Worm (Caenorhabditis elegans) whole organism, young adult: ENCODE data around the gene C18E9.8.

Source experiments
- B0019.2 ChIP-seq: fragments of 200-800 bp; sonication (Bioruptor generic); conservative IDR thresholded peaks from 2 replicates; pipeline ENCODE4 v1.3.6; 2022; ENCODE audit warnings: missing genetic modification reagents, missing genetic modification characterization, missing compliant biosample characterization
- B0035.1 ChIP-seq: sonication (generic microtip); optimal IDR thresholded peaks from 2 replicates; lab custom pipeline; 2016; ENCODE audit warnings: missing genetic modification characterization, mild to moderate bottlenecking, missing compliant biosample characterization, missing genotype, missing genetic modification reagents
- B0336.3 ChIP-seq: fragments of 200-800 bp; sonication (Bioruptor generic); IDR thresholded peaks from 2 replicates; pipeline ENCODE4 v1.3.6; 2022; ENCODE audit warnings: missing genetic modification characterization, missing compliant biosample characterization
- F23B12.7 ChIP-seq: sonication (generic microtip); optimal IDR thresholded peaks from 2 replicates; lab custom pipeline; 2017; ENCODE audit warnings: missing genetic modification characterization, mild to moderate bottlenecking, missing compliant biosample characterization, antibody characterized with exemption, moderate library complexity; ENCODE audit not compliant: insufficient read depth
- F37B4.10 ChIP-seq: fragments of 200-800 bp; sonication (Bioruptor generic); IDR thresholded peaks from 2 replicates; pipeline ENCODE4 v1.3.6; 2022; ENCODE audit warnings: missing genetic modification characterization, missing compliant biosample characterization
- F39B2.1 ChIP-seq: fragments of 200-800 bp; sonication (Bioruptor generic); IDR thresholded peaks from 2 replicates; pipeline ENCODE4 v1.3.6; 2022; ENCODE audit warnings: missing genetic modification reagents, missing genetic modification characterization, missing compliant biosample characterization
- K12H6.12 ChIP-seq: fragments of 200-800 bp; sonication (Bioruptor generic); optimal IDR thresholded peaks from 2 replicates; lab custom pipeline; 2018; ENCODE audit warnings: mild to moderate bottlenecking, missing genetic modification characterization, missing compliant biosample characterization
- T07F8.4 ChIP-seq: sonication (generic microtip); optimal IDR thresholded peaks from 2 replicates; lab custom pipeline; 2016; ENCODE audit warnings: mild to moderate bottlenecking, missing genetic modification characterization, moderate library complexity, missing compliant biosample characterization
- Y53G8AR.9 ChIP-seq: fragments of 200-800 bp; sonication (Bioruptor generic); conservative IDR thresholded peaks from 2 replicates; pipeline ENCODE4 v1.3.6; 2022; ENCODE audit warnings: missing genetic modification reagents, missing genetic modification characterization, missing compliant biosample characterization
- Y79H2A.3 ChIP-seq: fragments of 200-800 bp; sonication (Bioruptor generic); conservative IDR thresholded peaks from 2 replicates; pipeline ENCODE4 v1.3.6; 2022; ENCODE audit warnings: missing genetic modification reagents, missing genetic modification characterization, missing compliant biosample characterization
- ama-1 ChIP-seq, 3 experiments: fragments of 150-350 bp in 1 of 3; sonication (generic microtip) in 2 of 3; optimal IDR thresholded peaks; 2 replicates each; lab custom pipeline; 2014 to 2018; ENCODE audit warnings: missing biosample characterization in 2 of 3, missing genetic modification characterization in 2 of 3, missing genetic modification reagents in 2 of 3
- chd-7 ChIP-seq: sonication (generic microtip); optimal IDR thresholded peaks from 2 replicates; lab custom pipeline; 2016; ENCODE audit warnings: mild to moderate bottlenecking, missing genetic modification characterization, moderate library complexity, missing compliant biosample characterization
- die-1 ChIP-seq: sonication (generic microtip); optimal IDR thresholded peaks from 2 replicates; lab custom pipeline; 2016; ENCODE audit warnings: missing genotype, mild to moderate bottlenecking, missing genetic modification characterization, missing compliant biosample characterization
- dox-1 ChIP-seq: fragments of 200-800 bp; sonication (Bioruptor generic); IDR thresholded peaks from 2 replicates; pipeline ENCODE4 v1.3.6; 2022; ENCODE audit warnings: missing genetic modification reagents, missing genetic modification characterization, missing compliant biosample characterization
- efl-1 ChIP-seq: fragments of 150-350 bp; optimal IDR thresholded peaks from 2 replicates; lab custom pipeline; 2014; ENCODE audit warnings: missing biosample characterization, missing genetic modification reagents, missing genetic modification characterization
- egl-18 ChIP-seq: fragments of 200-800 bp; sonication (Bioruptor generic); IDR thresholded peaks from 2 replicates; pipeline ENCODE4 v1.3.6; 2022; ENCODE audit warnings: missing genetic modification reagents, missing genetic modification characterization, missing compliant biosample characterization
- hmg-1.2 ChIP-seq: fragments of 200-800 bp; sonication (Bioruptor generic); IDR thresholded peaks from 2 replicates; pipeline ENCODE4 v1.3.6; 2022; ENCODE audit warnings: missing genetic modification reagents, missing genetic modification characterization, missing compliant biosample characterization
- hrde-1 ChIP-seq: sonication (generic microtip); optimal IDR thresholded peaks from 2 replicates; lab custom pipeline; 2016; ENCODE audit warnings: missing genetic modification characterization, mild to moderate bottlenecking, missing compliant biosample characterization, moderate library complexity, missing genotype, missing genetic modification reagents, borderline replicate concordance
- lag-1 ChIP-seq: fragments of 200-800 bp; sonication (Bioruptor generic); IDR thresholded peaks from 2 replicates; pipeline ENCODE4 v1.3.6; 2022; ENCODE audit warnings: missing genetic modification reagents, missing genetic modification characterization, missing compliant biosample characterization
- let-526 ChIP-seq: fragments of 200-800 bp; sonication (Bioruptor generic); IDR thresholded peaks from 2 replicates; pipeline ENCODE4 v1.3.6; 2022; ENCODE audit warnings: missing genetic modification reagents, missing genetic modification characterization, missing compliant biosample characterization
- lsl-1 ChIP-seq: fragments of 200-800 bp; sonication (Bioruptor generic); optimal IDR thresholded peaks from 2 replicates; lab custom pipeline; 2018; ENCODE audit warnings: mild to moderate bottlenecking, missing genetic modification characterization, moderate library complexity, missing compliant biosample characterization
- lsy-27 ChIP-seq: sonication (generic microtip); optimal IDR thresholded peaks from 2 replicates; lab custom pipeline; 2017; ENCODE audit warnings: missing genetic modification characterization, mild to moderate bottlenecking, missing compliant biosample characterization, antibody characterized with exemption, missing genotype, borderline replicate concordance; ENCODE audit not compliant: insufficient read depth
- mcd-1 ChIP-seq: fragments of 200-800 bp; sonication (Bioruptor generic); IDR thresholded peaks from 2 replicates; pipeline ENCODE4 v1.3.6; 2022; ENCODE audit warnings: missing genetic modification reagents, missing genetic modification characterization, missing compliant biosample characterization
- nfya-1 ChIP-seq: sonication (generic microtip); optimal IDR thresholded peaks from 2 replicates; lab custom pipeline; 2017; ENCODE audit warnings: antibody characterized with exemption, missing compliant biosample characterization, missing genetic modification characterization, borderline replicate concordance; ENCODE audit not compliant: insufficient read depth
- nhr-120 ChIP-seq: fragments of 200-800 bp; sonication (Bioruptor generic); IDR thresholded peaks from 2 replicates; pipeline ENCODE4 v1.3.6; 2022; ENCODE audit warnings: missing genetic modification characterization, missing compliant biosample characterization
- nhr-179 ChIP-seq: sonication (generic microtip); optimal IDR thresholded peaks from 2 replicates; lab custom pipeline; 2016; ENCODE audit warnings: mild to moderate bottlenecking, missing genetic modification characterization, missing compliant biosample characterization
- sea-2 ChIP-seq: fragments of 200-800 bp; sonication (Bioruptor generic); IDR thresholded peaks from 2 replicates; pipeline ENCODE4 v1.3.6; 2022; ENCODE audit warnings: missing genetic modification characterization, missing compliant biosample characterization
- somi-1 ChIP-seq: fragments of 200-800 bp; sonication (Bioruptor generic); optimal IDR thresholded peaks from 2 replicates; lab custom pipeline; 2018; ENCODE audit warnings: mild to moderate bottlenecking, missing genetic modification characterization, missing compliant biosample characterization
- tlf-1 ChIP-seq: fragments of 200-800 bp; sonication (Bioruptor generic); optimal IDR thresholded peaks from 2 replicates; lab custom pipeline; 2018; ENCODE audit warnings: mild to moderate bottlenecking, missing genetic modification characterization, missing compliant biosample characterization
- unc-130 ChIP-seq: sonication (generic microtip); optimal IDR thresholded peaks from 2 replicates; lab custom pipeline; 2016; ENCODE audit warnings: missing genetic modification reagents, missing genetic modification characterization, missing compliant biosample characterization
- unc-62 ChIP-seq: fragments of 150-350 bp; optimal IDR thresholded peaks from 2 replicates; lab custom pipeline; 2014; ENCODE audit warnings: missing biosample characterization, missing genetic modification reagents, missing genetic modification characterization
- zfh-2 ChIP-seq: fragments of 200-800 bp; sonication (Bioruptor generic); conservative IDR thresholded peaks from 2 replicates; pipeline ENCODE4 v1.3.6; 2022; ENCODE audit warnings: missing genetic modification reagents, missing genetic modification characterization, missing compliant biosample characterization

Gene C18E9.8

DNA sequence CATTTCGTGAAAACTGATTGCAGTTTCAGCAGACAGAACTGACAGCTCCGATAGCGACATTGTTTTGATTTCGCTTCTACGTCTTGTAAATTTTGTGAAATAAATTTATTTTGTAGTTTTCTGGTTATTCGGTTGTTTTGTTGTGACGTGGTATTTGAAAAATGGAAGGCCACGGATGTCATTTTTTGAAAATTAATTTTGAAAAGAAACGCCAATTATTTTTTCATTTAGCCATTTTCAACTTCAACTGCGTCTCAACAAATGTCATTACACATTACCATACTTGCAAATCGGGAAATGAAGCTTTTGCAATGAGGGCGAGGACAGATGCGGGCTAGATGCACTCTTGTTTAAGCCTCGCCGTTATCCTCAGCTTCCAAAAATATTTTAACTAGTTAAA lies at the start of gene C18E9.8:
Gene C18E9.8 (minus strand): TSS at position 101 of the 400 bp plus-strand sequence.
- TF ChIP-seq Y53G8AR.9: 0 out of 2 replicates have a peak, but pooled peaks have one; percentile 21
- no peak for TF ChIP-seq B0336.3 (GFP tag; lab: Robert Waterston, UW)

DNA sequence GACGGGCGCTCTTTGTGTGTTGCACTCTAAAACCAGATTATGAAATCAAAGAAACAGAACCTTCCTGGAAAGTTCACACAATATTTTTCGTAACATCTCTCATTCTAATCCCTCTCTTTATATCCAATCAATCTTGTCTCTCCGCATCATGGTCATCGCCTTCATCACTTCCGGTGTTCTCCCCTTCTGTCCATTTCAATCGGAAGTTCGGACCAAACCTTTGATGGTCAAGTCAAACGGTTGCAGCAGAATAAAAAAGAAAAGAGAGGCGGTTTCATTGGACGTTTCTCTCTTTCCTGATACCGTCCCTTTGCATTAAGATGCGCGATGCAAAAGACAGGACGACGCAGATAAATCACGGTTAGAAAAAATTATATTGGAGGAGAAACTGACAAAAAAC lies 45.2 kb upstream of the C18E9.8 start:
- TF ChIP-seq tlf-1 (GFP tag; lab: Kevin White, UChicago): no peak
- TF ChIP-seq efl-1 (GFP tag; lab: Kevin White, UChicago): no peak
- no peak for TF ChIP-seq nfya-1 (tag; lab: Kevin White, UChicago)
- no peak for TF ChIP-seq lsy-27 (tag; lab: Kevin White, UChicago)
- TF ChIP-seq die-1 (tag; lab: Kevin White, UChicago): no peak
- no peak for TF ChIP-seq ama-1 (optimal IDR thresholded peaks at IDR 0.05; lab: Kevin White, UChicago)
- TF ChIP-seq ama-1 (GFP tag; optimal IDR thresholded peaks at IDR 0.05; lab: Kevin White, UChicago): no peak
- no peak for TF ChIP-seq K12H6.12 (tag; lab: Kevin White, UChicago)
- no peak for TF ChIP-seq lsl-1 (GFP tag; lab: Kevin White, UChicago)
- TF ChIP-seq unc-130 (GFP tag; lab: Kevin White, UChicago): no peak
- TF ChIP-seq mcd-1 (GFP tag; lab: Robert Waterston, UW): no peak
- no peak for TF ChIP-seq hrde-1 (tag; lab: Kevin White, UChicago)
- no peak for TF ChIP-seq let-526 (GFP tag; lab: Robert Waterston, UW)
- TF ChIP-seq hmg-1.2 (GFP tag; lab: Robert Waterston, UW): no peak
- TF ChIP-seq nhr-179 (tag; lab: Kevin White, UChicago): no peak
- no peak for TF ChIP-seq lag-1 (GFP tag; lab: Robert Waterston, UW)
- TF ChIP-seq dox-1 (GFP tag; lab: Robert Waterston, UW): no peak
- no peak for TF ChIP-seq T07F8.4 (tag; lab: Kevin White, UChicago)
- no peak for TF ChIP-seq sea-2 (GFP tag; lab: Robert Waterston, UW)
- TF ChIP-seq B0019.2: no peak

DNA sequence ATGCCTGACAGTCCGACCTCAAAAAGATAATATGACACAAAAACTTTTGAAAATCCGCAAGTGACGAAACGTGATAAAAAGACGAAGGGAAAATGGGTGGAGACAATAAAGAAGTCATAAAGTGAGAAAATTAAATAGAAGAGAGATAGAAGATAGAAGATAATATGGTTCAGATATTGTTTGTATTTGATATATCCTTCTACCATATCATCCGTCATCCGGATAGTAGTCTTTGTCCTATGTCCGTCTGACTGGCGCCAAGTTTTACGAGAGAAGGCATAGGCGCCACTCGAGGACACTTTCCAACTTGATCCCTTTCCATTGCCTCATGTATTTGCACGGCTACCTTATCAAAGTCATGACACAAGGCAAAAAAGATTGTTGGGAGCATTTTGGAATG lies 44.0 kb upstream of the C18E9.8 start:
- TF ChIP-seq Y79H2A.3 (GFP tag; lab: Robert Waterston, UW): no peak
- no peak for TF ChIP-seq B0035.1 (tag; lab: Kevin White, UChicago)
- no peak for TF ChIP-seq zfh-2 (GFP tag; lab: Robert Waterston, UW)
- TF ChIP-seq nhr-120 (GFP tag; lab: Robert Waterston, UW): no peak
- no peak for TF ChIP-seq nhr-179 (tag; lab: Kevin White, UChicago)
- TF ChIP-seq K12H6.12 (tag; lab: Kevin White, UChicago): no peak
- no peak for TF ChIP-seq chd-7
- no peak for TF ChIP-seq unc-62 (GFP tag; lab: Kevin White, UChicago)
- TF ChIP-seq egl-18: no peak
- TF ChIP-seq dox-1 (GFP tag; lab: Robert Waterston, UW): no peak
- TF ChIP-seq, all 124 proteins: peak for 0

DNA sequence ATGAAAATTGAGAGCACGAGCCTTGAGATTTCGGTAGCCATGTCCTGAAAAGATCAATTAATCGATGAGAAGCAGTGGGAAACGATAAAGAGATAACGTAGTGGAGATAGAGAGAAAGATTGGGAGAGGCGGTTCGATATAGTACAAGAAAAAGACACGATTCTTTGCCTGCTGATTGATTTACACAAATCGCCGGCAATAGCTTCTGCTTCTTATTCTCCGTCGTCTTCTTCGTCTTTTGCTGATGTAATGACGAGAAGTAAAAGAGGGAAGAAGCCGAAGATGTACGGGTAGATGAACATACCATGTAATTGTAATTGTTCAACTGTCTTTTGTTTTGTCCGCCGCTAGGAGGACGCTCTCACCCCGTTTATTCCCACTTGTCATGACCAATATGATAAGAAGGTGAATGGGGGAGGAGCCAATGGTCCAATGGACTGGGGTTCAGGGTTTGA lies 41.4 kb upstream of the C18E9.8 start, which contains the start of gene F37B12.1:
Gene F37B12.1 (minus strand): TSS at position 51 of the 455 bp plus-strand sequence.
- 0 out of 2 replicates have a peak, but pooled peaks have one; percentile 44 for TF ChIP-seq F37B4.10 (GFP tag; lab: Robert Waterston, UW)
- no peak for TF ChIP-seq B0019.2

DNA sequence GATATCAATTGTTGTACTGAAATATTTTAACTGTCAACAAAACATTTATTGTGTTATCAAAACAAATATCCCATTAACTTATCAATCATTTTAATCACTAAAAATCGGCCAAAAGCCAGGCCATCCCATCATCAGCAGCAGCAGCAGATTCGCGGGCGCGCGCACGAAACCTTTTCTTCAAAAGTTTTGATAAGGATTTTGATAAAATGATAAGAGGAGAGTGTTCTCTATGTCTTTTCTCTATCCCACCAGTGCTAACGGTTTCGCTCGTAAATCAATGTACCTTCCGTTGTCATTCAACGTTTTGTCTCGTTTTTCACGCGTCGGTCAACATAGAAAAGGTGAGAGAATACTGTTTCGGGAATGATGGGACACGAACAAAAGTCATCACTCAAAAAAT lies 40.2 kb upstream of the C18E9.8 start:
- TF ChIP-seq F23B12.7 (tag; lab: Kevin White, UChicago): no peak
- no peak for TF ChIP-seq F39B2.1 (GFP tag; lab: Robert Waterston, UW)
- no peak for TF ChIP-seq die-1 (tag; lab: Kevin White, UChicago)
- TF ChIP-seq somi-1 (GFP tag; lab: Kevin White, UChicago): no peak
